Fruit fly (Drosophila melanogaster) whole organism, embryonic: Measurements from ENCODE around the gene CG5612.

ENCODE experiments used
- Bteb2 ChIP-seq: fragments of 200-800 bp; sonication (Bioruptor generic); optimal IDR thresholded peaks from 2 replicates; lab custom pipeline; 2016; ENCODE audit warnings: missing biosample characterization, missing genetic modification characterization
- CG10267 ChIP-seq: fragments of 200-800 bp; sonication (Bioruptor generic); optimal IDR thresholded peaks from 2 replicates; lab custom pipeline; 2018; ENCODE audit warnings: missing biosample characterization, mild to moderate bottlenecking, missing genetic modification characterization, moderate library complexity
- CG10654 ChIP-seq: fragments of 200-800 bp; sonication (Bioruptor generic); optimal IDR thresholded peaks from 2 replicates; lab custom pipeline; 2016; ENCODE audit warnings: missing biosample characterization, missing genetic modification characterization
- CG12744 ChIP-seq: fragments of 200-800 bp; sonication (Bioruptor generic); optimal IDR thresholded peaks from 2 replicates; lab custom pipeline; 2016; ENCODE audit warnings: missing biosample characterization, missing genetic modification characterization
- CG14710 ChIP-seq: fragments of 200-800 bp; sonication (Bioruptor generic); optimal IDR thresholded peaks from 3 replicates; lab custom pipeline; 2019; ENCODE audit warnings: missing biosample characterization, mild to moderate bottlenecking, missing genetic modification characterization, moderate library complexity
- CG15269 ChIP-seq: fragments of 200-800 bp; sonication (Bioruptor generic); optimal IDR thresholded peaks from 2 replicates; lab custom pipeline; 2018; ENCODE audit warnings: missing biosample characterization, mild to moderate bottlenecking, missing genetic modification characterization, moderate library complexity
- CG15696 ChIP-seq: fragments of 200-800 bp; sonication (Bioruptor generic); optimal IDR thresholded peaks from 2 replicates; lab custom pipeline; 2019; ENCODE audit warnings: missing biosample characterization, mild to moderate bottlenecking, missing genetic modification characterization, moderate library complexity
- CG16863 ChIP-seq: fragments of 200-800 bp; sonication (Bioruptor generic); optimal IDR thresholded peaks from 3 replicates; lab custom pipeline; 2016; ENCODE audit warnings: missing biosample characterization, missing genetic modification characterization
- CG17802 ChIP-seq: fragments of 200-800 bp; sonication (Bioruptor generic); optimal IDR thresholded peaks from 2 replicates; lab custom pipeline; 2018; ENCODE audit warnings: missing biosample characterization, mild to moderate bottlenecking, missing genetic modification characterization, moderate library complexity
- CG18619 ChIP-seq: fragments of 200-800 bp; sonication (Bioruptor generic); optimal IDR thresholded peaks from 3 replicates; lab custom pipeline; 2017; ENCODE audit warnings: missing biosample characterization, mild to moderate bottlenecking, missing genetic modification characterization
- CG30403 ChIP-seq: fragments of 200-800 bp; sonication (Bioruptor generic); optimal IDR thresholded peaks from 3 replicates; lab custom pipeline; 2016; ENCODE audit warnings: missing biosample characterization, missing genetic modification characterization
- CG30431 ChIP-seq: fragments of 200-800 bp; sonication (Bioruptor generic); optimal IDR thresholded peaks from 2 replicates; lab custom pipeline; 2017; ENCODE audit warnings: missing biosample characterization, missing genetic modification characterization
- CG31365 ChIP-seq: fragments of 200-800 bp; sonication (Bioruptor generic); optimal IDR thresholded peaks from 2 replicates; lab custom pipeline; 2018; ENCODE audit warnings: missing biosample characterization, mild to moderate bottlenecking, missing genetic modification characterization
- CG4707 ChIP-seq: fragments of 200-800 bp; sonication (Bioruptor generic); optimal IDR thresholded peaks from 2 replicates; lab custom pipeline; 2018; ENCODE audit warnings: missing biosample characterization, mild to moderate bottlenecking, missing genetic modification characterization, moderate library complexity
- CG8290 ChIP-seq, 3 experiments: fragments of 200-800 bp; sonication (Bioruptor generic); optimal IDR thresholded peaks; 2 replicates each; lab custom pipeline; 2016 to 2019; ENCODE audit warnings: missing biosample characterization in 3 of 3, missing genetic modification characterization in 3 of 3, mild to moderate bottlenecking in 2 of 3, moderate library complexity in 1 of 3
- CG8765 ChIP-seq: fragments of 200-800 bp; sonication (Bioruptor generic); IDR thresholded peaks from 2 replicates; pipeline ENCODE4 v1.3.6; 2022; ENCODE audit warnings: missing biosample characterization, missing genetic modification characterization
- Elba2 ChIP-seq: fragments of 200-800 bp; sonication (Bioruptor generic); optimal IDR thresholded peaks from 3 replicates; lab custom pipeline; 2016; ENCODE audit warnings: missing biosample characterization, missing genetic modification characterization
- Fer3 ChIP-seq: fragments of 200-800 bp; sonication (Bioruptor generic); optimal IDR thresholded peaks from 2 replicates; lab custom pipeline; 2018; ENCODE audit warnings: missing biosample characterization, mild to moderate bottlenecking, missing genetic modification characterization, moderate library complexity
- Gug ChIP-seq: fragments of 200-800 bp; sonication (Bioruptor generic); IDR thresholded peaks from 4 replicates; pipeline ENCODE4 v1.3.6; 2022; ENCODE audit warnings: missing biosample characterization, missing genetic modification characterization
- HLH3B ChIP-seq: fragments of 200-800 bp; sonication (Bioruptor generic); IDR thresholded peaks from 2 replicates; pipeline ENCODE4 v1.3.6; 2022; ENCODE audit warnings: missing biosample characterization, missing genetic modification characterization
- HLHmδ ChIP-seq: fragments of 200-800 bp; sonication (Bioruptor generic); optimal IDR thresholded peaks from 2 replicates; lab custom pipeline; 2018; ENCODE audit warnings: missing biosample characterization, mild to moderate bottlenecking, missing genetic modification characterization, moderate library complexity
- Lpt ChIP-seq: fragments of >200 bp; optimal IDR thresholded peaks from 2 replicates; lab custom pipeline; 2018; ENCODE audit warnings: missing biosample characterization, missing genetic modification characterization
- Meics ChIP-seq: fragments of 200-800 bp; sonication (Bioruptor generic); optimal IDR thresholded peaks from 2 replicates; lab custom pipeline; 2017; ENCODE audit warnings: missing biosample characterization, mild to moderate bottlenecking, missing genetic modification characterization
- Six4 ChIP-seq: fragments of 200-800 bp; sonication (Bioruptor generic); optimal IDR thresholded peaks from 2 replicates; lab custom pipeline; 2016; ENCODE audit warnings: missing biosample characterization, missing genetic modification characterization
- Sry-β ChIP-seq: fragments of 200-800 bp; sonication (Bioruptor generic); optimal IDR thresholded peaks from 2 replicates; lab custom pipeline; 2018; ENCODE audit warnings: missing biosample characterization, mild to moderate bottlenecking, missing genetic modification characterization, moderate library complexity
- Sry-δ ChIP-seq: fragments of 200-800 bp; sonication (Bioruptor generic); optimal IDR thresholded peaks from 2 replicates; lab custom pipeline; 2016; ENCODE audit warnings: missing biosample characterization, missing genetic modification characterization
- Xbp1 ChIP-seq: fragments of 200-800 bp; sonication (Bioruptor generic); optimal IDR thresholded peaks from 3 replicates; lab custom pipeline; 2016; ENCODE audit warnings: missing biosample characterization, mild to moderate bottlenecking, missing genetic modification characterization
- ac ChIP-seq: fragments of 200-800 bp; sonication (Bioruptor generic); optimal IDR thresholded peaks from 3 replicates; lab custom pipeline; 2017; ENCODE audit warnings: missing biosample characterization, mild to moderate bottlenecking, missing genetic modification characterization
- al ChIP-seq: fragments of 200-800 bp; sonication (Bioruptor generic); IDR thresholded peaks from 2 replicates; pipeline ENCODE4 v1.3.6; 2022; ENCODE audit warnings: missing biosample characterization, missing genetic modification characterization
- bcd ChIP-seq: fragments of 200-800 bp; sonication (Bioruptor generic); optimal IDR thresholded peaks from 2 replicates; lab custom pipeline; 2017; ENCODE audit warnings: missing biosample characterization, mild to moderate bottlenecking, missing genetic modification characterization
- chn ChIP-seq: fragments of 200-800 bp; sonication (Bioruptor generic); optimal IDR thresholded peaks from 2 replicates; lab custom pipeline; 2016; ENCODE audit warnings: missing biosample characterization, missing genetic modification characterization
- corto ChIP-seq: fragments of 200-800 bp; sonication (Bioruptor generic); optimal IDR thresholded peaks from 2 replicates; lab custom pipeline; 2016; ENCODE audit warnings: missing biosample characterization, mild to moderate bottlenecking, missing genetic modification characterization, moderate library complexity
- crp ChIP-seq, 2 experiments: fragments of 200-800 bp; sonication (Bioruptor generic); optimal IDR thresholded peaks; 2 replicates in 1 of 2; 3 replicates in 1 of 2; lab custom pipeline; 2017; ENCODE audit warnings: missing biosample characterization in 2 of 2, missing genetic modification characterization in 2 of 2, mild to moderate bottlenecking in 1 of 2, moderate library complexity in 1 of 2
- ems ChIP-seq: fragments of 200-800 bp; sonication (Bioruptor generic); optimal IDR thresholded peaks from 3 replicates; lab custom pipeline; 2016; ENCODE audit warnings: missing biosample characterization, missing genetic modification characterization
- ewg ChIP-seq: fragments of 200-800 bp; sonication (Bioruptor generic); optimal IDR thresholded peaks from 3 replicates; lab custom pipeline; 2017; ENCODE audit warnings: mild to moderate bottlenecking, missing biosample characterization, missing genetic modification reagents, missing genetic modification characterization
- gcm2 ChIP-seq: fragments of 200-800 bp; sonication (Bioruptor generic); optimal IDR thresholded peaks from 2 replicates; lab custom pipeline; 2016; ENCODE audit warnings: missing biosample characterization, missing genetic modification characterization
- gro ChIP-seq: fragments of 200-800 bp; sonication (Bioruptor generic); optimal IDR thresholded peaks from 2 replicates; lab custom pipeline; 2016; ENCODE audit warnings: missing biosample characterization, missing genetic modification characterization
- ind ChIP-seq: fragments of 200-800 bp; sonication (Bioruptor generic); optimal IDR thresholded peaks from 3 replicates; lab custom pipeline; 2016; ENCODE audit warnings: missing biosample characterization, missing genetic modification characterization
- insv ChIP-seq, 2 experiments: fragments of 200-800 bp; sonication (Bioruptor generic); optimal IDR thresholded peaks; 3 replicates each; lab custom pipeline; 2016 to 2018; ENCODE audit warnings: missing biosample characterization in 2 of 2, missing genetic modification characterization in 2 of 2
- jing ChIP-seq: fragments of 200-800 bp; sonication (Bioruptor generic); optimal IDR thresholded peaks from 2 replicates; lab custom pipeline; 2018; ENCODE audit warnings: missing biosample characterization, mild to moderate bottlenecking, missing genetic modification characterization
- pb ChIP-seq: fragments of 200-800 bp; sonication (Bioruptor generic); optimal IDR thresholded peaks from 3 replicates; lab custom pipeline; 2016; ENCODE audit warnings: missing biosample characterization, missing genetic modification characterization
- pum ChIP-seq: fragments of 200-800 bp; sonication (Bioruptor generic); optimal IDR thresholded peaks from 2 replicates; lab custom pipeline; 2016; ENCODE audit warnings: missing biosample characterization, missing genetic modification characterization
- pzg ChIP-seq: fragments of 200-800 bp; sonication (Bioruptor generic); optimal IDR thresholded peaks from 3 replicates; lab custom pipeline; 2018; ENCODE audit warnings: missing biosample characterization, mild to moderate bottlenecking, missing genetic modification characterization, moderate library complexity
- repo ChIP-seq: fragments of 200-800 bp; sonication (Bioruptor generic); optimal IDR thresholded peaks from 2 replicates; lab custom pipeline; 2016; ENCODE audit warnings: missing biosample characterization, missing genetic modification characterization
- sr ChIP-seq: fragments of 200-800 bp; sonication (Bioruptor generic); IDR thresholded peaks from 3 replicates; pipeline ENCODE4 v1.3.6; 2022; ENCODE audit warnings: missing biosample characterization, missing genetic modification characterization
- sug ChIP-seq: fragments of 200-800 bp; optimal IDR thresholded peaks from 2 replicates; lab custom pipeline; 2019; ENCODE audit warnings: missing biosample characterization, mild to moderate bottlenecking, missing genetic modification characterization, moderate library complexity
- tin ChIP-seq: fragments of 200-800 bp; sonication (Bioruptor generic); optimal IDR thresholded peaks from 3 replicates; lab custom pipeline; 2016; ENCODE audit warnings: missing biosample characterization, missing genetic modification characterization
- tx ChIP-seq: fragments of 200-800 bp; sonication (Bioruptor generic); optimal IDR thresholded peaks from 2 replicates; lab custom pipeline; 2016; ENCODE audit warnings: missing biosample characterization, missing genetic modification characterization
- wdn ChIP-seq: fragments of 200-800 bp; sonication (Bioruptor generic); IDR thresholded peaks from 2 replicates; pipeline ENCODE4 v1.3.6; 2022; ENCODE audit warnings: missing biosample characterization, missing genetic modification characterization
- zfh2 ChIP-seq: fragments of 200-800 bp; sonication (Bioruptor generic); optimal IDR thresholded peaks from 2 replicates; lab custom pipeline; 2016; ENCODE audit warnings: missing biosample characterization, missing genetic modification characterization

Gene CG5612

DNA sequence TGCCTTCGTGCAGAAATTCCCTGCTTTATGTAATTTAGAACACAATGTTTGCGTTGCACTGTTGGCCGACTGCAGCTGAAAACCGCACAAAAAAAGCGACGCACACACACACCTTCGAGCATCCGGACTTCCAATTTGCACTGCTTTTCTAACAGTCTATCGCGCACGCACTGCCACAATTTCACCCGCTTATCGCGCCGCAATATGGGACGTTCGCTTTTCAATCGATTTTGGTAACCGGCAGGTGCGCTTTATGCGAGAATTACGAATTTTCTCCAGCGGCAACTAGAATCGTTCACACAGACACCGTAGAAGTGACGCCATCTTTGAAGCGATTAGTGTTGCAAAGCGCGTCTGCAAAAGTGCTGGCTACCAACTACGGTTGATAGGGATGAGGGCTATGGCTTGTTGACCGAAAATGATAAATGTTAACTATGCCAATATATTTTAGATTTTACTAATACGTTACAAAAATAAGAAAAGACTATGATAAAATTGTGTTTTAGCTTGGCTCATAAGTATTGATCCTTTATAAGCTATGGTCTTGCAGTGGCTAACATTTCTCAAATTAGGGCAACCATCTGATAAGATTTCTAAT is 43.8 kb downstream of the CG5612 start, which contains the start of gene wdb (continued):
- TF ChIP-seq ac (GFP tag; lab: Kevin White, UChicago): no peak
- peak; percentile 29 for TF ChIP-seq repo (GFP tag; lab: Kevin White, UChicago)
- peak; percentile 54 for TF ChIP-seq bcd
- peak; percentile 65 for TF ChIP-seq CG15269 (tag; lab: Kevin White, UChicago)
- TF ChIP-seq CG10654: peak; percentile 25
- peak; percentile 28 for TF ChIP-seq pum (GFP tag; lab: Kevin White, UChicago)
- TF ChIP-seq Meics (GFP tag; lab: Kevin White, UChicago): peak; percentile 51
- TF ChIP-seq Bteb2 (GFP tag; lab: Kevin White, UChicago): peak; percentile 46
- no peak for TF ChIP-seq wdn (GFP tag; lab: Robert Waterston, UW)
- peak; percentile 56 for TF ChIP-seq CG12744 (GFP tag; lab: Kevin White, UChicago)
- TF ChIP-seq CG8290 (GFP tag; optimal IDR thresholded peaks at IDR 0.05; lab: Kevin White, UChicago): no peak
- no peak for TF ChIP-seq CG8290 (tag; optimal IDR thresholded peaks at IDR 0.05; lab: Kevin White, UChicago)
- no peak for TF ChIP-seq Lpt
- no peak for TF ChIP-seq HLH3B (GFP tag; lab: Robert Waterston, UW)
- peak; percentile 45 for TF ChIP-seq tin
- no peak for TF ChIP-seq al
- no peak for TF ChIP-seq gro (GFP tag; lab: Kevin White, UChicago)
- no peak for TF ChIP-seq crp (GFP tag; optimal IDR thresholded peaks at IDR 0.05; lab: Kevin White, UChicago)
- TF ChIP-seq Elba2: peak; percentile 9
- TF ChIP-seq gcm2 (GFP tag; lab: Kevin White, UChicago): peak; percentile 15
- TF ChIP-seq CG17802 (tag; lab: Kevin White, UChicago): peak; percentile 76
- TF ChIP-seq zfh2 (GFP tag; lab: Kevin White, UChicago): peak; percentile 83
- TF ChIP-seq pzg (GFP tag; lab: Kevin White, UChicago): peak; percentile 36
- no peak for TF ChIP-seq Sry-δ (GFP tag; lab: Kevin White, UChicago)
- TF ChIP-seq sr: no peak
- peak; percentile 14 for TF ChIP-seq pb (GFP tag; lab: Kevin White, UChicago)
- peak; percentile 34 for TF ChIP-seq CG18619 (GFP tag; lab: Kevin White, UChicago)
- peak; percentile 65 for TF ChIP-seq Fer3 (tag; lab: Kevin White, UChicago)
- TF ChIP-seq CG16863 (GFP tag; lab: Kevin White, UChicago): peak; percentile 31
- no peak for TF ChIP-seq ewg
- peak; percentile 24 for TF ChIP-seq CG30431
- TF ChIP-seq Xbp1 (GFP tag; lab: Kevin White, UChicago): peak; percentile 68
- TF ChIP-seq CG30403: peak; percentile 55
- TF ChIP-seq CG4707: peak; percentile 7
- peak; percentile 27 for TF ChIP-seq tx (GFP tag; lab: Kevin White, UChicago)
- peak; percentile 41 for TF ChIP-seq chn
- peak; percentile 57 for TF ChIP-seq ems
- TF ChIP-seq insv (GFP tag; optimal IDR thresholded peaks at IDR 0.05; lab: Kevin White, UChicago): peak in 1 of 2 experiments; percentile 48
- TF ChIP-seq Gug (GFP tag; lab: Robert Waterston, UW): peak; percentile 72
- no peak for TF ChIP-seq CG8765 (GFP tag; lab: Robert Waterston, UW)
- TF ChIP-seq sug (tag; lab: Kevin White, UChicago): no peak
- TF ChIP-seq CG15696 (tag; lab: Kevin White, UChicago): no peak
- peak; percentile 61 for TF ChIP-seq ind (GFP tag; lab: Kevin White, UChicago)
- peak; percentile 86 for TF ChIP-seq CG10267 (tag; lab: Kevin White, UChicago)
- no peak for TF ChIP-seq corto (GFP tag; lab: Kevin White, UChicago)
- no peak for TF ChIP-seq CG14710
- TF ChIP-seq jing (GFP tag; lab: Kevin White, UChicago): no peak
- TF ChIP-seq HLHmδ (GFP tag; lab: Kevin White, UChicago): peak; percentile 20
- TF ChIP-seq Six4 (GFP tag; lab: Kevin White, UChicago): peak; percentile 24
- TF ChIP-seq CG31365 (tag; lab: Kevin White, UChicago): no peak
- TF ChIP-seq Sry-β (GFP tag; lab: Kevin White, UChicago): peak; percentile 88
